Fruit fly (Drosophila melanogaster): Measurements from ENCODE around the gene Nthl1.

Nthl1 gene

DNA sequence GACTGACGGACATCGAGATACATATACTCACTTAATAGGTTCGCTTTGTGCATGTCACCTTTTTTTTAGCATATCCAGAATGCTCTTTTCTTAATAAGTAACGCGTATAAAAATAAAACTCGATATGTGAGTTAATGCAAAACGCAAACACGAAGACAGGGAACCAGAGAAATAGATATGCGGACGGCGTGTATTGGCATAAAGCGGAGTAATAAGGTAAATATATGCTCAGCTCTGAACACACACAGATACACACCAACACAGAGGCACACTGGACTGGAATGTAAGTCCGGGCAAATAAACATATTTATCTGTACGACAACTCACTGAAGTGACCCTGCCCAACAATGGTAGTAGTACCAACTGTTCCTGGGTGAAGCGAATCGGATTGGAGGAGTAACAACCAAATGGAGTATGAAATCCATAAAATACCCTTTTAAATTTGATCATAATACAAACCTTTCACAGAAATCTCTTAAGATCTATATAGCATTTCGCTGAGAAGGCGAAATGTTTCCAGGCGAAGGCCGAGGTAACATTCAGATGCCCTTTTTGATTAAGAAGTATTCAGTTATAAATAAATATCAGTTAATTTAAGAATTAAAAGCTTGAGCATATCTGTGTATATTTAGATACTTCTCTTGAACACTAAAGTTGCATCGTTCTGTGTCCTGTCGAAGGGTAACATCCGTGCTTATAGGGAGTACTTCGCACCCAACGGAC, 7.8 kb upstream of the Nthl1 start:
- TF ChIP-seq rn (GFP tag; IDR thresholded peaks at IDR 0.05): no peak
- no peak for TF ChIP-seq CG9948 (tag; optimal IDR thresholded peaks at IDR 0.05)
- no peak for TF ChIP-seq CG4496 (GFP tag; IDR thresholded peaks at IDR 0.05)
- no peak for TF ChIP-seq Pif1B (GFP tag; optimal IDR thresholded peaks at IDR 0.05)
- TF ChIP-seq Ets98B (GFP tag; IDR thresholded peaks at IDR 0.05): no peak
- no peak for TF ChIP-seq EcR (GFP tag; optimal IDR thresholded peaks at IDR 0.05)
- peak; percentile 1 for TF ChIP-seq CG34367 (tag; optimal IDR thresholded peaks at IDR 0.05)
- no peak for TF ChIP-seq CG12605 (GFP tag; IDR thresholded peaks at IDR 0.05)
- TF ChIP-seq CG8159 (tag; optimal IDR thresholded peaks at IDR 0.05): no peak
- no peak for TF ChIP-seq Pif1A (GFP tag; optimal IDR thresholded peaks at IDR 0.05)
- TF ChIP-seq CG17806 (tag; optimal IDR thresholded peaks at IDR 0.05): no peak
- TF ChIP-seq CG32121 (GFP tag; IDR thresholded peaks at IDR 0.05): no peak
- no peak for TF ChIP-seq CG14655 (GFP tag; optimal IDR thresholded peaks at IDR 0.05)
- peak; percentile 41 for TF ChIP-seq Snoo (tag; optimal IDR thresholded peaks at IDR 0.05)
- TF ChIP-seq D1 (tag; optimal IDR thresholded peaks at IDR 0.05): no peak
- TF ChIP-seq fd96Ca (GFP tag; IDR thresholded peaks at IDR 0.05): no peak
- TF ChIP-seq CG10348 (GFP tag; IDR thresholded peaks at IDR 0.05): no peak
- TF ChIP-seq CG8301 (tag; optimal IDR thresholded peaks at IDR 0.05): no peak
- TF ChIP-seq CG15710 (tag; optimal IDR thresholded peaks at IDR 0.05): peak; percentile 31
- TF ChIP-seq CG13204 (GFP tag; optimal IDR thresholded peaks at IDR 0.05): no peak
- TF ChIP-seq gl (tag; optimal IDR thresholded peaks at IDR 0.05): no peak

DNA sequence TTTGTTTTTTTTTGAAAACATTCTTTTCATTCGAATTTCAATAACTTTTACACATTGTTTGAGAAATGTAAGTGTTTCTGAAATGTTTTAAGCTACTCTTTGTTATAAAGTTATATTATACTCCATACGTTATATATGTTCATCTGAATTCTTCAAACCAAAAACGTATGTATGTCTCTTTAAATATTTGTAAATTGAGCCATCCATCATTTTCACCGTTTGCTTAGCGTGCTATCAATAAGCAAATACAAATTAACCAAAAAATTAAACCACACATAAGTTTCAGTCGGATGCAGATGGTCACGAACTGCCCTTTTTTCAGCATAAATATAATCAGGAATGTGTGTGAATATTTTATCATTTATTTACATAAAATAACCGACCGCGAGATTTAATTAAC, 7.0 kb upstream of the Nthl1 start:
- TF ChIP-seq CG10348 (GFP tag; IDR thresholded peaks at IDR 0.05) (no peak), CG13204 (GFP tag; optimal IDR thresholded peaks at IDR 0.05) (no peak), D1 (tag; optimal IDR thresholded peaks at IDR 0.05) (no peak), CG15710 (tag; optimal IDR thresholded peaks at IDR 0.05) (no peak), Pif1A (GFP tag; optimal IDR thresholded peaks at IDR 0.05) (no peak), rn (GFP tag; IDR thresholded peaks at IDR 0.05) (no peak), CG8301 (tag; optimal IDR thresholded peaks at IDR 0.05) (no peak), CG17806 (tag; optimal IDR thresholded peaks at IDR 0.05) (no peak), fd96Ca (GFP tag; IDR thresholded peaks at IDR 0.05) (no peak), CG9948 (tag; optimal IDR thresholded peaks at IDR 0.05) (no peak), CG34367 (tag; optimal IDR thresholded peaks at IDR 0.05) (no peak), Pif1B (GFP tag; optimal IDR thresholded peaks at IDR 0.05) (no peak), CG32121 (GFP tag; IDR thresholded peaks at IDR 0.05) (no peak)

dm6 chr2L:20934013-20934412, 6.4 kb upstream of the Nthl1 start, which contains the start of gene CG9270:
TSS of gene CG9270 (minus strand) at chr2L:20934113.
- TF ChIP-seq EcR (GFP tag; optimal IDR thresholded peaks at IDR 0.05) (no peak), rn (GFP tag; IDR thresholded peaks at IDR 0.05) (no peak), Snoo (tag; optimal IDR thresholded peaks at IDR 0.05) (no peak), CG10348 (GFP tag; IDR thresholded peaks at IDR 0.05) (no peak)

dm6 chr2L:20925975-20926374, 1.7 kb downstream of the Nthl1 start, which contains the start of gene RPA2:
TSS of gene RPA2 (minus strand) at chr2L:20926147.
- no peak for TF ChIP-seq CG32121 (GFP tag; IDR thresholded peaks at IDR 0.05)
- TF ChIP-seq CG8301 (tag; optimal IDR thresholded peaks at IDR 0.05): no peak
- no peak for TF ChIP-seq Pif1A (GFP tag; optimal IDR thresholded peaks at IDR 0.05)
- no peak for TF ChIP-seq CG10348 (GFP tag; IDR thresholded peaks at IDR 0.05)
- no peak for TF ChIP-seq Pif1B (GFP tag; optimal IDR thresholded peaks at IDR 0.05)
- TF ChIP-seq CG9948 (tag; optimal IDR thresholded peaks at IDR 0.05): no peak
- no peak for TF ChIP-seq Ets98B (GFP tag; IDR thresholded peaks at IDR 0.05)
- no peak for TF ChIP-seq CG14655 (GFP tag; optimal IDR thresholded peaks at IDR 0.05)

dm6 chr2L:20923088-20923571, 4.5 kb downstream of the Nthl1 start:
- no peak for TF ChIP-seq fd96Ca (GFP tag; IDR thresholded peaks at IDR 0.05)
- TF ChIP-seq D1 (tag; optimal IDR thresholded peaks at IDR 0.05): no peak
- TF ChIP-seq CG8301 (tag; optimal IDR thresholded peaks at IDR 0.05): no peak
- no peak for TF ChIP-seq Snoo (tag; optimal IDR thresholded peaks at IDR 0.05)
- no peak for TF ChIP-seq CG13204 (GFP tag; optimal IDR thresholded peaks at IDR 0.05)
- TF ChIP-seq CG4496 (GFP tag; IDR thresholded peaks at IDR 0.05): no peak
- no peak for TF ChIP-seq CG32121 (GFP tag; IDR thresholded peaks at IDR 0.05)
- TF ChIP-seq CG14655 (GFP tag; optimal IDR thresholded peaks at IDR 0.05): no peak
- no peak for TF ChIP-seq Ets98B (GFP tag; IDR thresholded peaks at IDR 0.05)
- no peak for TF ChIP-seq CG15710 (tag; optimal IDR thresholded peaks at IDR 0.05)
- TF ChIP-seq CG34367 (tag; optimal IDR thresholded peaks at IDR 0.05): no peak
- TF ChIP-seq CG10348 (GFP tag; IDR thresholded peaks at IDR 0.05): no peak
- no peak for TF ChIP-seq CG17806 (tag; optimal IDR thresholded peaks at IDR 0.05)
- TF ChIP-seq CG12605 (GFP tag; IDR thresholded peaks at IDR 0.05): no peak
- no peak for TF ChIP-seq Pif1A (GFP tag; optimal IDR thresholded peaks at IDR 0.05)
- no peak for TF ChIP-seq Pif1B (GFP tag; optimal IDR thresholded peaks at IDR 0.05)
- no peak for TF ChIP-seq gl (tag; optimal IDR thresholded peaks at IDR 0.05)
- no peak for TF ChIP-seq rn (GFP tag; IDR thresholded peaks at IDR 0.05)

Data from whole organism, pupa.